Fruit fly (Drosophila melanogaster): ENCODE results near the gene Cyp4s3.
A peak's percentile ranks its signal among the peaks of the same experiment; 100 is the strongest.

Cyp4s3 gene

DNA sequence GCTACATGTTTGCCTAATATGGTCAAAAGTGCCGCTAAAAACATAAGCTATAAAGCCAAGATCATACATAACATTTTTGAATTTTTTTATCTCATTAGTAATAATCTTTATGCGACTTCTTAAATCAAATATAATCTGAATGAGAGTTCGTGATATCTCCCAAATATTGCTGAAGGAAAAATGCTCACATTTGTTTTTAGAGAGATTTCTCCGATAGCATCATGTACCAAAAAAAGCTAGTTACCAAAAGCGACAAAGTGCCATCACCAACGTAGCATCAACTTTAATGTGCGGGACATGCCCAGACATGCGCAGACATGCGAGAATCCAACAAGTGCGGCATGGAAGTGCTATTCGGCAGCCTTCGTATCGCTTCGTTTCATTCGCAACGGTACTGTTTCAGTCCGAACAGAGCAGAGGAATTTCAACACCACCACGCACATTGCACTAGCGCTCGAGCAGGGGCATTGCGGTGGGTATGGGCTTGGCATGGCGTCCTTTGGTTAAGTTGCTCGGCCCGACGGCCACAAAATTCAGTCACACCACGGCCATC is 27.1 kb downstream of the Cyp4s3 start, which contains the start of gene Rab3-GEF (continued):
- TF ChIP-seq al (GFP tag; IDR thresholded peaks at IDR 0.05) (no peak), stwl (tag; optimal IDR thresholded peaks at IDR 0.05) (no peak), D (optimal IDR thresholded peaks at IDR 0.05) (no peak), D (GFP tag; optimal IDR thresholded peaks at IDR 0.05) (no peak), CG32767 (GFP tag; IDR thresholded peaks at IDR 0.05) (no peak), dan (GFP tag; IDR thresholded peaks at IDR 0.05) (no peak), BEAF-32 (GFP tag; optimal IDR thresholded peaks at IDR 0.05) (peak; percentile 18), Nf-YB (GFP tag; optimal IDR thresholded peaks at IDR 0.05) (no peak), fd64A (GFP tag; optimal IDR thresholded peaks at IDR 0.05) (no peak), Ets65A (GFP tag) (no peak), Camta (GFP tag; optimal IDR thresholded peaks at IDR 0.05) (no peak), CG11696 (GFP tag; IDR thresholded peaks at IDR 0.05) (no peak), Lpt (GFP tag; optimal IDR thresholded peaks at IDR 0.05) (no peak), lilli (GFP tag; optimal IDR thresholded peaks at IDR 0.05) (no peak), z (GFP tag; IDR thresholded peaks at IDR 0.05) (no peak), nerfin-1 (tag; optimal IDR thresholded peaks at IDR 0.05) (peak; percentile 93), dpn (GFP tag; optimal IDR thresholded peaks at IDR 0.05) (no peak), ewg (GFP tag; optimal IDR thresholded peaks at IDR 0.05) (peak; percentile 92), CG6175 (GFP tag; IDR thresholded peaks at IDR 0.05) (no peak), sens (GFP tag) (peak; percentile 24), sd (tag; optimal IDR thresholded peaks at IDR 0.05) (no peak), MESR4 (GFP tag; optimal IDR thresholded peaks at IDR 0.05) (no peak), HmgZ (tag; optimal IDR thresholded peaks at IDR 0.05) (no peak), CG12219 (GFP tag; optimal IDR thresholded peaks at IDR 0.05) (no peak), CG32532 (GFP tag; IDR thresholded peaks at IDR 0.05) (0 out of 2 replicates have a peak, but pooled peaks have one; percentile 10), CG14050 (GFP tag; IDR thresholded peaks at IDR 0.05) (no peak), bab2 (GFP tag; optimal IDR thresholded peaks at IDR 0.05) (no peak), Blimp-1 (GFP tag; optimal IDR thresholded peaks at IDR 0.05) (no peak), Taf1 (GFP tag; IDR thresholded peaks at IDR 0.05) (no peak), cato (GFP tag; optimal IDR thresholded peaks at IDR 0.05; ENCODE audit: borderline replicate concordance) (no peak), CG11247 (GFP tag; IDR thresholded peaks at IDR 0.05) (no peak), peb (GFP tag; IDR thresholded peaks at IDR 0.05) (no peak), slbo (GFP tag; IDR thresholded peaks at IDR 0.05) (no peak), Mrtf (GFP tag; IDR thresholded peaks at IDR 0.05) (no peak), rib (GFP tag; IDR thresholded peaks at IDR 0.05) (no peak), seq (GFP tag; IDR thresholded peaks at IDR 0.05) (no peak), CG10274 (GFP tag; optimal IDR thresholded peaks at IDR 0.05) (no peak), CG11723 (GFP tag; optimal IDR thresholded peaks at IDR 0.05) (no peak), CG15073 (GFP tag; optimal IDR thresholded peaks at IDR 0.05) (no peak), dati (GFP tag; IDR thresholded peaks at IDR 0.05) (no peak), tll (GFP tag; optimal IDR thresholded peaks at IDR 0.05) (no peak), CG17328 (GFP tag; IDR thresholded peaks at IDR 0.05) (no peak), Trl (optimal IDR thresholded peaks at IDR 0.05) (no peak), Trl (GFP tag; optimal IDR thresholded peaks at IDR 0.05) (no peak), run (tag; optimal IDR thresholded peaks at IDR 0.05) (no peak), CG13894 (tag; optimal IDR thresholded peaks at IDR 0.05) (peak; percentile 11), Hmx (GFP tag; optimal IDR thresholded peaks at IDR 0.05) (no peak), Deaf1 (tag; optimal IDR thresholded peaks at IDR 0.05) (peak; percentile 95), disco-r (GFP tag; optimal IDR thresholded peaks at IDR 0.05) (no peak), lbe (GFP tag; optimal IDR thresholded peaks at IDR 0.05) (no peak), row (GFP tag; IDR thresholded peaks at IDR 0.05) (peak; percentile 53; the same call in 2 of the 3 replicates), CG34224 (GFP tag; IDR thresholded peaks at IDR 0.05; ENCODE audit: partially characterized antibody) (no peak), mirr (GFP tag; optimal IDR thresholded peaks at IDR 0.05) (no peak)

Data from whole organism, embryonic.